Worm (Caenorhabditis elegans) whole organism, L1 larva: ENCODE data around the gene tkt-1.

ENCODE experiments used
- ceh-90 ChIP-seq: sonication (generic microtip); optimal IDR thresholded peaks from 2 replicates; lab custom pipeline; 2016; ENCODE audit warnings: missing genetic modification characterization, missing compliant biosample characterization
- lin-39 ChIP-seq: fragments of 150-350 bp; optimal IDR thresholded peaks from 2 replicates; lab custom pipeline; 2014; ENCODE audit warnings: missing biosample characterization, missing genetic modification reagents, missing genetic modification characterization
- nhr-47 ChIP-seq: sonication (generic microtip); optimal IDR thresholded peaks from 2 replicates; lab custom pipeline; 2016; ENCODE audit warnings: mild to moderate bottlenecking, missing genetic modification characterization, moderate library complexity, missing compliant biosample characterization
- sup-37 ChIP-seq: fragments of 200-800 bp; sonication (Bioruptor generic); optimal IDR thresholded peaks from 2 replicates; lab custom pipeline; 2018; ENCODE audit warnings: mild to moderate bottlenecking, missing genetic modification characterization, missing compliant biosample characterization
- unc-98 ChIP-seq: fragments of 200-800 bp; sonication (Bioruptor generic); IDR thresholded peaks from 2 replicates; pipeline ENCODE4 v1.3.6; 2022; ENCODE audit warnings: missing genetic modification characterization, missing compliant biosample characterization

tkt-1 gene

ce11 chrIV:10295084-10295483 lies 51.7 kb downstream of the tkt-1 start, which contains the start of gene R09E10.13 (continued):
- no peak for TF ChIP-seq unc-98 (GFP tag; lab: Robert Waterston, UW)
- no peak for TF ChIP-seq ceh-90
- TF ChIP-seq nhr-47: no peak
- TF ChIP-seq lin-39 (tag; lab: Kevin White, UChicago): no peak
- no peak for TF ChIP-seq sup-37 (GFP tag; lab: Kevin White, UChicago)
